Worm (Caenorhabditis elegans): Measurements from ENCODE around the gene C18H7.12.

Gene C18H7.12

ce11 chrIV:563417-563816 is 24.2 kb downstream of the C18H7.12 start:
- TF ChIP-seq R02D3.7 (tag; optimal IDR thresholded peaks at IDR 0.05) (no peak), nhr-12 (tag; optimal IDR thresholded peaks at IDR 0.05) (no peak), lin-13 (GFP tag; optimal IDR thresholded peaks at IDR 0.05) (no peak), elt-1 (tag; optimal IDR thresholded peaks at IDR 0.05) (no peak), blmp-1 (tag; optimal IDR thresholded peaks at IDR 0.05; ENCODE audit: insufficient read depth) (no peak), nhr-11 (tag; optimal IDR thresholded peaks at IDR 0.05) (no peak), ama-1 (optimal IDR thresholded peaks at IDR 0.05) (no peak), mdl-1 (tag; optimal IDR thresholded peaks at IDR 0.05) (no peak), lin-11 (tag; optimal IDR thresholded peaks at IDR 0.05) (no peak), nhr-21 (tag; optimal IDR thresholded peaks at IDR 0.05) (no peak), sma-3 (GFP tag; optimal IDR thresholded peaks at IDR 0.05) (no peak), unc-55 (GFP tag; optimal IDR thresholded peaks at IDR 0.05) (no peak), elt-3 (tag; optimal IDR thresholded peaks at IDR 0.05) (no peak), unc-62 (GFP tag; optimal IDR thresholded peaks at IDR 0.05) (no peak), nhr-77 (tag; optimal IDR thresholded peaks at IDR 0.05) (no peak), egl-27 (tag; optimal IDR thresholded peaks at IDR 0.05) (no peak), F13H6.1 (tag; optimal IDR thresholded peaks at IDR 0.05) (no peak), ztf-1 (GFP tag; conservative IDR thresholded peaks at IDR 0.05) (no peak)

DNA sequence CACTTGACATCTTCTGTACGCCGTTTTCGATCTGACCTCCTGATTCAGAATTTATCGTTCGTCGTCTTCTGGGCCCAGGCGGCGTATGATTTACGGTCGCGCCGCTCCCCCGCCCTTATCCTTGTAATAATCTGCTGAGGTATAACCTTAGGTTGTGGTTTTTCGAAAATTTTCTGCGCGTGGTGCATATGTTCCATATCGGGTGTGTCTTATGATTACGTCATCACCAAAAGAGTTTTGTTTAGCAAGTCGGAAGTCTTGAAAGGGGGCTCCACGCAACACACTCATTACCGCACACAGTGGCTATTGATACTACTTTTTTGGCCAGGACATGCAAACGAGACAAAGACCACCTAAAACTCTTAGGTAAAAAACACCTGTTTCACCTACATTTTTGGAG is 26.8 kb downstream of the C18H7.12 start:
- TF ChIP-seq lin-39 (tag; optimal IDR thresholded peaks at IDR 0.05) (no peak), ztf-4 (tag; optimal IDR thresholded peaks at IDR 0.05) (no peak), sma-9 (GFP tag; optimal IDR thresholded peaks at IDR 0.05) (no peak), sma-9 (tag; optimal IDR thresholded peaks at IDR 0.05) (no peak), nhr-12 (tag; optimal IDR thresholded peaks at IDR 0.05) (no peak), nhr-237 (tag; optimal IDR thresholded peaks at IDR 0.05) (no peak), dmd-4 (tag; optimal IDR thresholded peaks at IDR 0.05) (no peak), Y55F3AM.14 (GFP tag; optimal IDR thresholded peaks at IDR 0.05) (no peak), ZK546.5 (tag; optimal IDR thresholded peaks at IDR 0.05) (no peak), nhr-10 (tag; optimal IDR thresholded peaks at IDR 0.05) (no peak), nhr-21 (tag; optimal IDR thresholded peaks at IDR 0.05) (no peak), ztf-1 (GFP tag; conservative IDR thresholded peaks at IDR 0.05) (no peak), lin-13 (GFP tag; optimal IDR thresholded peaks at IDR 0.05) (no peak), C34F6.9 (tag; optimal IDR thresholded peaks at IDR 0.05) (no peak), fos-1 (tag; optimal IDR thresholded peaks at IDR 0.05) (no peak), gmeb-1 (tag; optimal IDR thresholded peaks at IDR 0.05) (no peak)

ce11 chrIV:560314-560713 is 27.3 kb downstream of the C18H7.12 start:
- TF ChIP-seq elt-1 (tag; optimal IDR thresholded peaks at IDR 0.05) = no peak
- TF ChIP-seq aly-2 (tag; optimal IDR thresholded peaks at IDR 0.05) = no peak
- TF ChIP-seq elt-3 (tag; optimal IDR thresholded peaks at IDR 0.05) = no peak
- no peak for TF ChIP-seq nhr-25 (tag; optimal IDR thresholded peaks at IDR 0.05)

DNA sequence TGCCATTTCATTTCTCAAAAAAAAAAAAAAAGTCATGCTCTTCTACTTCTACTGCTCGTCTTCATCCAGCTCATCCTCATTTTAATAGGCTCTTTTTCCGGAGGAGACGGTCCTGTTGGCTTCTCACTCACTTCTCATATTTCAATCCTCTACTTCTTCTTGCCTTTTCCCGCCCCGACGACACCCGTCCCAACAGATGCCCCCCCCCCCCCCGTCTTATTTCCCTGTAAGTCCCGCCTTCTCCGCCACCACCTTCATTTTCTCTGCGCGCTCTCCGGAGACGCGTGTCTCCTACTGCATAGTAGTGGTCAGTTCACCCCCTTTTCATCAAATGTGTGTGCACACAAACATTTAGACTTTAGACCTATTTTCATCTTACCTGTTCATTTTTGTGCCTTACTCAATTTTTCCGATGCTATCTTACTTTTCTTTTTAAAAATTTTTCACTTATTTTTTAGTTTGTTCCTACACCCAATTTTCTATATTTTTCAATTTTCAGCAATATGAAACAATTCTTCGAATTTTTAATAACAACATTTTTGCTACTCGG is 28.8 kb downstream of the C18H7.12 start, which contains the start of gene efn-4:
Gene efn-4, plus strand, starts transcription at position 500 of the 550 bp plus-strand sequence.
- TF ChIP-seq nhr-77 (tag; optimal IDR thresholded peaks at IDR 0.05) (no peak), mbf-1 (tag; optimal IDR thresholded peaks at IDR 0.05) (no peak), alr-1 (tag; optimal IDR thresholded peaks at IDR 0.05) (no peak), elt-3 (tag; optimal IDR thresholded peaks at IDR 0.05) (no peak), nhr-11 (tag; optimal IDR thresholded peaks at IDR 0.05) (no peak), egl-27 (tag; optimal IDR thresholded peaks at IDR 0.05) (no peak), mab-5 (tag; optimal IDR thresholded peaks at IDR 0.05) (no peak)

DNA sequence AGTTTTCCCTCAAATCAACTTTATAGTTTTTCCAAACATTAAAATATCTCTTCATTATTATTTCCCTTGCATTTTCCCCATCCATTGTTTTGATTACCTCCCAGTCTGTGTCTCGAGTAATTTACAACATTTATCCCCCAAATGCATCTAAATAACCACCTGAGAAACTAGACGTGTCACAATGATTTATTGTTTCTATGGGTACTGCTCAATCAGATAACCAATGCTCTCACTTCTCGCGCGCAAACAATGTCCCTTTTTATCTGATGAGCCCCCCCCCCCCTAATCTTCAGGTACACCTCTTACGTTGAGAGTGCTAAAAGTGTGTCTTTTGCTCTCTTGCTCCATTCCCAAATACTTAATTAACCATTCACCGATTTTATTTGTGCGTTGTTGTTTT is 33.6 kb downstream of the C18H7.12 start:
- TF ChIP-seq nhr-129 (tag; optimal IDR thresholded peaks at IDR 0.05) (no peak), ztf-4 (tag; optimal IDR thresholded peaks at IDR 0.05) (no peak), ztf-1 (GFP tag; conservative IDR thresholded peaks at IDR 0.05) (no peak)
